Fruit fly (Drosophila melanogaster) whole organism, embryonic: Measurements from ENCODE around the gene slmo.

Source experiments
- CG10274 ChIP-seq: fragments of 200-800 bp; sonication (Bioruptor generic); optimal IDR thresholded peaks from 3 replicates; lab custom pipeline; 2017; ENCODE audit warnings: missing biosample characterization, mild to moderate bottlenecking, missing genetic modification characterization
- CG10431 ChIP-seq: fragments of 200-800 bp; sonication (Bioruptor generic); optimal IDR thresholded peaks from 3 replicates; lab custom pipeline; 2018; ENCODE audit warnings: missing biosample characterization, mild to moderate bottlenecking, missing genetic modification characterization
- CG11456 ChIP-seq: fragments of 200-800 bp; sonication (Bioruptor generic); IDR thresholded peaks from 3 replicates; pipeline ENCODE4 v1.3.6; 2022; ENCODE audit warnings: missing biosample characterization, missing genetic modification characterization
- CG12299 ChIP-seq: fragments of 200-800 bp; sonication (Bioruptor generic); optimal IDR thresholded peaks from 2 replicates; lab custom pipeline; 2018; ENCODE audit warnings: missing biosample characterization, mild to moderate bottlenecking, missing genetic modification characterization
- CG14860 ChIP-seq: fragments of 200-800 bp; sonication (Bioruptor generic); IDR thresholded peaks from 3 replicates; pipeline ENCODE4 v1.3.6; 2022; ENCODE audit warnings: missing biosample characterization, missing genetic modification characterization; ENCODE audit not compliant: partially characterized antibody
- CG15479 ChIP-seq: fragments of 200-800 bp; sonication (Bioruptor generic); optimal IDR thresholded peaks from 3 replicates; lab custom pipeline; 2019; ENCODE audit warnings: missing biosample characterization, mild to moderate bottlenecking, missing genetic modification characterization, moderate library complexity
- CG1602 ChIP-seq: fragments of 200-800 bp; sonication (Bioruptor generic); optimal IDR thresholded peaks from 3 replicates; lab custom pipeline; 2016; ENCODE audit warnings: missing biosample characterization, missing genetic modification characterization
- CG17186 ChIP-seq: fragments of 200-800 bp; sonication (Bioruptor generic); optimal IDR thresholded peaks from 3 replicates; lab custom pipeline; 2017; ENCODE audit warnings: missing biosample characterization, missing genetic modification reagents, missing genetic modification characterization
- CG17385 ChIP-seq: fragments of 200-800 bp; sonication (Bioruptor generic); optimal IDR thresholded peaks from 3 replicates; lab custom pipeline; 2018; ENCODE audit warnings: missing biosample characterization, mild to moderate bottlenecking, missing genetic modification characterization
- CG3838 ChIP-seq: fragments of 200-800 bp; sonication (Bioruptor generic); optimal IDR thresholded peaks from 3 replicates; lab custom pipeline; 2016; ENCODE audit warnings: missing biosample characterization, missing genetic modification characterization
- CG3995 ChIP-seq: fragments of 200-800 bp; sonication (Bioruptor generic); optimal IDR thresholded peaks from 3 replicates; lab custom pipeline; 2016; ENCODE audit warnings: missing biosample characterization, missing genetic modification characterization
- CG7786 ChIP-seq: fragments of 200-800 bp; sonication (Bioruptor generic); optimal IDR thresholded peaks from 2 replicates; lab custom pipeline; 2016; ENCODE audit warnings: missing biosample characterization, missing genetic modification characterization
- CG8089 ChIP-seq: fragments of 200-800 bp; sonication (Bioruptor generic); optimal IDR thresholded peaks from 3 replicates; lab custom pipeline; 2016; ENCODE audit warnings: missing biosample characterization, missing genetic modification characterization
- CG8290 ChIP-seq, 3 experiments: fragments of 200-800 bp; sonication (Bioruptor generic); optimal IDR thresholded peaks; 2 replicates each; lab custom pipeline; 2016 to 2019; ENCODE audit warnings: missing biosample characterization in 3 of 3, missing genetic modification characterization in 3 of 3, mild to moderate bottlenecking in 2 of 3, moderate library complexity in 1 of 3
- CG8359 ChIP-seq: fragments of 200-800 bp; sonication (Bioruptor generic); optimal IDR thresholded peaks from 2 replicates; lab custom pipeline; 2017; ENCODE audit warnings: missing biosample characterization, mild to moderate bottlenecking, missing genetic modification characterization, borderline replicate concordance
- CG9437 ChIP-seq: fragments of 200-800 bp; sonication (Bioruptor generic); optimal IDR thresholded peaks from 2 replicates; lab custom pipeline; 2018; ENCODE audit warnings: missing biosample characterization, mild to moderate bottlenecking, missing genetic modification characterization
- Dip3 ChIP-seq: fragments of 200-800 bp; sonication (Bioruptor generic); optimal IDR thresholded peaks from 3 replicates; lab custom pipeline; 2016; ENCODE audit warnings: missing biosample characterization, missing genetic modification characterization
- E2f1 ChIP-seq: fragments of 200-800 bp; sonication (Bioruptor generic); IDR thresholded peaks from 2 replicates; pipeline ENCODE4 v1.3.6; 2022; ENCODE audit warnings: missing biosample characterization, missing genetic modification characterization
- Eip74EF ChIP-seq, 2 experiments: fragments of 200-800 bp in 1 of 2; fragments of >200 bp in 1 of 2; sonication (Bioruptor generic) in 1 of 2; optimal IDR thresholded peaks; 2 replicates each; lab custom pipeline; 2017 to 2019; ENCODE audit warnings: missing biosample characterization in 2 of 2, missing genetic modification characterization in 2 of 2, mild to moderate bottlenecking in 1 of 2, moderate library complexity in 1 of 2
- Elba2 ChIP-seq: fragments of 200-800 bp; sonication (Bioruptor generic); optimal IDR thresholded peaks from 3 replicates; lab custom pipeline; 2016; ENCODE audit warnings: missing biosample characterization, missing genetic modification characterization
- Hr78 ChIP-seq, 2 experiments: fragments of 200-800 bp in 1 of 2; fragments of >200 bp in 1 of 2; sonication (Bioruptor generic) in 1 of 2; optimal IDR thresholded peaks; 2 replicates each; lab custom pipeline; 2017 to 2019; ENCODE audit warnings: missing biosample characterization in 2 of 2, missing genetic modification characterization in 2 of 2, mild to moderate bottlenecking in 1 of 2, moderate library complexity in 1 of 2
- Mrtf ChIP-seq: fragments of 200-800 bp; sonication (Bioruptor generic); IDR thresholded peaks from 3 replicates; pipeline ENCODE4 v1.3.6; 2022; ENCODE audit warnings: missing biosample characterization, missing genetic modification characterization
- NK7.1 ChIP-seq: fragments of 200-800 bp; sonication (Bioruptor generic); optimal IDR thresholded peaks from 3 replicates; lab custom pipeline; 2016; ENCODE audit warnings: missing biosample characterization, missing genetic modification characterization
- Neu2 ChIP-seq: fragments of 200-800 bp; sonication (Bioruptor generic); optimal IDR thresholded peaks from 3 replicates; lab custom pipeline; 2016; ENCODE audit warnings: missing biosample characterization, missing genetic modification characterization, borderline replicate concordance
- Nf-YA ChIP-seq: fragments of 200-800 bp; sonication (Bioruptor generic); IDR thresholded peaks from 2 replicates; pipeline ENCODE4 v1.3.6; 2022; ENCODE audit warnings: missing biosample characterization, missing genetic modification characterization
- Side ChIP-seq: fragments of 200-800 bp; sonication (Bioruptor generic); optimal IDR thresholded peaks from 2 replicates; lab custom pipeline; 2016; ENCODE audit warnings: missing biosample characterization, missing genetic modification characterization
- abd-A ChIP-seq: fragments of 200-800 bp; sonication (Bioruptor generic); optimal IDR thresholded peaks from 3 replicates; lab custom pipeline; 2019; ENCODE audit warnings: missing biosample characterization, mild to moderate bottlenecking, missing genetic modification characterization, moderate library complexity
- ato ChIP-seq: fragments of 200-800 bp; sonication (Bioruptor generic); IDR thresholded peaks from 2 replicates; pipeline ENCODE4 v1.3.6; 2022; ENCODE audit warnings: missing biosample characterization, missing genetic modification characterization; ENCODE audit not compliant: partially characterized antibody
- chinmo ChIP-seq: fragments of 200-800 bp; sonication (Bioruptor generic); IDR thresholded peaks from 4 replicates; pipeline ENCODE4 v1.3.6; 2022; ENCODE audit warnings: missing biosample characterization, missing genetic modification characterization; ENCODE audit not compliant: partially characterized antibody
- chn ChIP-seq: fragments of 200-800 bp; sonication (Bioruptor generic); optimal IDR thresholded peaks from 2 replicates; lab custom pipeline; 2016; ENCODE audit warnings: missing biosample characterization, missing genetic modification characterization
- ci ChIP-seq: fragments of 200-800 bp; sonication (Bioruptor generic); IDR thresholded peaks from 3 replicates; pipeline ENCODE4 v1.3.6; 2022; ENCODE audit warnings: missing biosample characterization, missing genetic modification characterization
- fd102C ChIP-seq: fragments of 200-800 bp; sonication (Bioruptor generic); optimal IDR thresholded peaks from 2 replicates; lab custom pipeline; 2018; ENCODE audit warnings: missing biosample characterization, mild to moderate bottlenecking, missing genetic modification characterization, moderate library complexity
- fd64A ChIP-seq: fragments of 200-800 bp; sonication (Bioruptor generic); optimal IDR thresholded peaks from 3 replicates; lab custom pipeline; 2018; ENCODE audit warnings: missing biosample characterization, mild to moderate bottlenecking, missing genetic modification characterization
- gfzf ChIP-seq: fragments of 200-800 bp; sonication (Bioruptor generic); optimal IDR thresholded peaks from 2 replicates; lab custom pipeline; 2016; ENCODE audit warnings: missing biosample characterization, mild to moderate bottlenecking, missing genetic modification characterization, moderate library complexity
- her ChIP-seq: fragments of 200-800 bp; sonication (Bioruptor generic); optimal IDR thresholded peaks from 2 replicates; lab custom pipeline; 2016; ENCODE audit warnings: missing biosample characterization, missing genetic modification characterization
- hkb ChIP-seq, 2 experiments: fragments of 200-800 bp in 1 of 2; fragments of >200 bp in 1 of 2; sonication (Bioruptor generic) in 1 of 2; IDR thresholded peaks in 1 of 2; optimal IDR thresholded peaks in 1 of 2; 2 replicates each; pipeline versions ENCODE4 v1.3.6 to Lab custom; 2017 to 2022; ENCODE audit warnings: missing biosample characterization in 1 of 2, missing genetic modification characterization in 1 of 2
- kah ChIP-seq: fragments of 200-800 bp; sonication (Bioruptor generic); optimal IDR thresholded peaks from 2 replicates; lab custom pipeline; 2018; ENCODE audit warnings: missing biosample characterization, mild to moderate bottlenecking, missing genetic modification characterization
- nerfin-2 ChIP-seq: fragments of 200-800 bp; sonication (Bioruptor generic); IDR thresholded peaks from 2 replicates; pipeline ENCODE4 v1.3.6; 2022; ENCODE audit warnings: missing biosample characterization, missing genetic modification characterization; ENCODE audit not compliant: partially characterized antibody
- pan ChIP-seq, 4 experiments: fragments of >200 bp in 3 of 4; fragments of 200-800 bp in 1 of 4; sonication (Bioruptor generic) in 1 of 4; optimal IDR thresholded peaks in 3 of 4; IDR thresholded peaks in 1 of 4; 2 replicates each; pipeline versions ENCODE4 v1.3.6 to Lab custom; 2017 to 2022; ENCODE audit warnings: missing biosample characterization in 2 of 4, missing genetic modification characterization in 2 of 4, mixed read lengths in 1 of 4
- peb ChIP-seq: fragments of 200-800 bp; sonication (Bioruptor generic); IDR thresholded peaks from 2 replicates; pipeline ENCODE4 v1.3.6; 2022; ENCODE audit warnings: missing biosample characterization, missing genetic modification characterization
- pnt ChIP-seq: fragments of 200-800 bp; sonication (Bioruptor generic); optimal IDR thresholded peaks from 3 replicates; lab custom pipeline; 2016; ENCODE audit warnings: missing biosample characterization, missing genetic modification characterization
- seq ChIP-seq: fragments of 200-800 bp; sonication (Bioruptor generic); IDR thresholded peaks from 2 replicates; pipeline ENCODE4 v1.3.6; 2022; ENCODE audit warnings: missing biosample characterization, missing genetic modification characterization
- tin ChIP-seq: fragments of 200-800 bp; sonication (Bioruptor generic); optimal IDR thresholded peaks from 3 replicates; lab custom pipeline; 2016; ENCODE audit warnings: missing biosample characterization, missing genetic modification characterization
- tio ChIP-seq: fragments of 200-800 bp; sonication (Bioruptor generic); optimal IDR thresholded peaks from 2 replicates; lab custom pipeline; 2017; ENCODE audit warnings: missing biosample characterization, missing genetic modification characterization, inconsistent platforms
- tna ChIP-seq: fragments of 200-800 bp; sonication (Bioruptor generic); IDR thresholded peaks from 2 replicates; pipeline ENCODE4 v1.3.6; 2022; ENCODE audit warnings: missing biosample characterization, missing genetic modification characterization; ENCODE audit not compliant: partially characterized antibody
- trem ChIP-seq: fragments of 200-800 bp; optimal IDR thresholded peaks from 3 replicates; lab custom pipeline; 2019; ENCODE audit warnings: missing biosample characterization, mild to moderate bottlenecking, missing genetic modification characterization, moderate library complexity
- tx ChIP-seq: fragments of 200-800 bp; sonication (Bioruptor generic); optimal IDR thresholded peaks from 2 replicates; lab custom pipeline; 2016; ENCODE audit warnings: missing biosample characterization, missing genetic modification characterization
- unc-4 ChIP-seq: fragments of 200-800 bp; sonication (Bioruptor generic); IDR thresholded peaks from 2 replicates; pipeline ENCODE4 v1.3.6; 2022; ENCODE audit warnings: missing biosample characterization, missing genetic modification characterization; ENCODE audit not compliant: partially characterized antibody
- z ChIP-seq: fragments of 200-800 bp; sonication (Bioruptor generic); IDR thresholded peaks from 3 replicates; pipeline ENCODE4 v1.3.6; 2022; ENCODE audit warnings: missing biosample characterization, missing genetic modification characterization

Gene slmo

DNA sequence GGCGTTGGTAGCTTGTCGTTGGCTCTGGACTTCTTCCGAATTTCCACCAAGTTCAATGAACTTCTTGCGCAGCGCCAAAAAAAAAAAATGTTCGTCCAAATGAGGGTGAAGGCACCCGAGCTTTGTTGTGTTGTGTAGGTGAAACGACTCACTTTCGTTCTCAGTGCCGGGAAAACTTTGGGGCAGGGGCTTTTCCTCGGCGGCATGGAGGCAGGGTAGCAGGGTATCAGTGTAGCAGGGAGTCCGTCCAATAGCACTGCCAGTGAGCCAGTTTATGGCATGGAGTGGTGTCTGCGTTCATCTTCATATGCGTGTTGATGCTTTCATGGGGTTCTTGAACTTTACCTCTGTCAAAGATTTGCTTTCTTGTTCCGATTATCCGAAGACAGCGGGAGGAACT is 25.8 kb upstream of the slmo start (continued):
- TF ChIP-seq trem (tag; lab: Kevin White, UChicago) (no peak), CG15479 (GFP tag; lab: Kevin White, UChicago) (no peak), kah (GFP tag; lab: Kevin White, UChicago) (no peak), CG9437 (no peak), pan (optimal IDR thresholded peaks at IDR 0.05; lab: Kevin White, UChicago) (no peak), pan (GFP tag; optimal IDR thresholded peaks at IDR 0.05 in 1 of 2, IDR thresholded peaks at IDR 0.05 in 1 of 2) (no peak), tna (GFP tag; lab: Robert Waterston, UW) (no peak), CG11456 (GFP tag; lab: Robert Waterston, UW) (no peak), seq (GFP tag; lab: Robert Waterston, UW) (peak; percentile 35; the same call in 1 of the 2 replicates), CG8089 (GFP tag; lab: Kevin White, UChicago) (no peak), Elba2 (no peak), CG10274 (peak; percentile 34), chn (GFP tag; lab: Kevin White, UChicago) (no peak), CG10431 (peak; percentile 13), chinmo (no peak), ci (GFP tag; lab: Robert Waterston, UW) (peak; percentile 68), nerfin-2 (no peak), ato (GFP tag; lab: Robert Waterston, UW) (no peak), CG14860 (no peak), CG8359 (GFP tag; lab: Kevin White, UChicago) (no peak), unc-4 (GFP tag; lab: Robert Waterston, UW) (no peak), tx (GFP tag; lab: Kevin White, UChicago) (no peak), pnt (no peak), fd102C (GFP tag; lab: Kevin White, UChicago) (no peak), CG17385 (GFP tag; lab: Kevin White, UChicago) (no peak), fd64A (peak; percentile 8), abd-A (peak; percentile 68), CG8290 (GFP tag; optimal IDR thresholded peaks at IDR 0.05; lab: Kevin White, UChicago) (no peak), CG8290 (tag; optimal IDR thresholded peaks at IDR 0.05; lab: Kevin White, UChicago) (no peak), CG3838 (GFP tag; lab: Kevin White, UChicago) (no peak), CG12299 (tag; lab: Kevin White, UChicago) (no peak), NK7.1 (GFP tag; lab: Kevin White, UChicago) (no peak), tin (no peak), z (peak; percentile 79), Dip3 (GFP tag; lab: Kevin White, UChicago) (no peak), CG3995 (GFP tag; lab: Kevin White, UChicago) (no peak), Side (GFP tag; lab: Kevin White, UChicago) (no peak), CG1602 (GFP tag; lab: Kevin White, UChicago) (no peak), her (GFP tag; lab: Kevin White, UChicago) (no peak), gfzf (GFP tag; lab: Kevin White, UChicago) (no peak), Mrtf (GFP tag; lab: Robert Waterston, UW) (no peak), Nf-YA (GFP tag; lab: Robert Waterston, UW) (no peak), tio (GFP tag; lab: Kevin White, UChicago) (no peak), CG7786 (GFP tag; lab: Kevin White, UChicago) (no peak), Hr78 (GFP tag; optimal IDR thresholded peaks at IDR 0.05; lab: Kevin White, UChicago) (no peak), peb (0 out of 2 replicates have a peak, but pooled peaks have one; percentile 10), Neu2 (GFP tag; lab: Kevin White, UChicago) (no peak), CG17186 (no peak), hkb (optimal IDR thresholded peaks at IDR 0.05; lab: Kevin White, UChicago) (no peak), hkb (GFP tag; IDR thresholded peaks at IDR 0.05; lab: Robert Waterston, UW) (0 out of 2 replicates have a peak, but pooled peaks have one; percentile 21), E2f1 (GFP tag; lab: Robert Waterston, UW) (no peak), Eip74EF (GFP tag; optimal IDR thresholded peaks at IDR 0.05; lab: Kevin White, UChicago) (no peak)
